Worm (Caenorhabditis elegans) whole organism, L2 larva: ENCODE measurements around the gene fbxa-6.

ENCODE experiments used
- mab-5 ChIP-seq: fragments of 150-350 bp; optimal IDR thresholded peaks from 2 replicates; lab custom pipeline; 2014; ENCODE audit warnings: missing biosample characterization, missing genetic modification characterization
- nhr-12 ChIP-seq: fragments of 150-350 bp; optimal IDR thresholded peaks from 2 replicates; lab custom pipeline; 2014; ENCODE audit warnings: missing biosample characterization, missing genetic modification characterization
- unc-62 ChIP-seq: fragments of 150-350 bp; optimal IDR thresholded peaks from 2 replicates; lab custom pipeline; 2014; ENCODE audit warnings: missing biosample characterization, missing genetic modification reagents, missing genetic modification characterization
- ztf-4 ChIP-seq: fragments of 150-350 bp; optimal IDR thresholded peaks from 2 replicates; lab custom pipeline; 2014; ENCODE audit warnings: missing biosample characterization, missing genetic modification characterization

DNA sequence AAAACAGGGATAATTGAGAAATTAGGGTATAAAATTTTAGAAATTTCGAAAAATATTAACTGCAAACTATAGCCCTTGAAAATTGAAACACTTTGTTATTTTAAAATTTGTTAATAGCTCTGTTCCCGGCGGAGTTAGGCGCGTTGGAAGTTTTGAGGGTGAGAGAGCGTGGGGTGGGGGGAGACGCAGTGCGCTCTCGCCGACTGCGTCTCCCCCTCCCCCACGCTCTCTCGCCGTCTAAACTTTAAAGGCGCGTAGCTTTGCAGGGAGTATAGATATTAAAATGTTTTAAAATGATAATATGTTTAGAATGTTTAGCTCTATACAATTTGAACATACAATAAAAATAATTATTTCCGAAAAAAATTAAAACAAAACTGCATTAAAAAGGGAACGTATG lies 30.4 kb upstream of the fbxa-6 start:
- TF ChIP-seq mab-5 (tag; lab: Kevin White, UChicago) (no peak), nhr-12 (tag; lab: Kevin White, UChicago) (no peak), unc-62 (no peak), ztf-4 (tag; lab: Kevin White, UChicago) (no peak)
